Fruit fly (Drosophila melanogaster): ENCODE data around the gene grk.

Gene grk

DNA sequence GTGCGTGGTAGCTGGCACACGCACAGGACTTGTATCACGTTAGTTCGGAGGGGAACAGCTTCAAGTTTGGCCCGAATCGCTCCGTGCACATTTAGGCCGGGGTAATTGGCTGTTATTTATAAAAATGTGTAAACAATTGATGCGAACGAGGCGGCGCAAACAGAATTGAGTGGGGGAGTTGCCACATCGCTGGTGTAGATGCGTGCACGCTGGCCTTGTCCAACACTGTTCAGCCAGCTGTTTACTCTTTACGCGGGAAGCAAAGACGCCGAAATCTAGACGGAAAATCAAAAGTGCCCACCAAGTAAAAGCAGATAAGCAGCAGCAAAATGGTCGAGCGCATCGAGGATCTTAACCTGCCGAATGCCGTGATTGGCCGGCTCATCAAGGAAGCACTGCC lies 3.8 kb upstream of the grk start, which contains the start of the genes D12 and Chrac-14 (continued):
- TF ChIP-seq nerfin-1 (tag; optimal IDR thresholded peaks at IDR 0.05) (no peak), Lpt (GFP tag; optimal IDR thresholded peaks at IDR 0.05) (no peak), so (GFP tag; IDR thresholded peaks at IDR 0.05) (no peak), Bgb (GFP tag; IDR thresholded peaks at IDR 0.05; ENCODE audit: partially characterized antibody) (peak; percentile 9; the same call in 1 of the 2 replicates), h (optimal IDR thresholded peaks at IDR 0.05) (no peak), CG8290 (GFP tag; optimal IDR thresholded peaks at IDR 0.05) (no peak), CG8290 (tag; optimal IDR thresholded peaks at IDR 0.05) (no peak), CG4730 (GFP tag; IDR thresholded peaks at IDR 0.05) (no peak), ci (GFP tag; IDR thresholded peaks at IDR 0.05) (peak; percentile 64; the same call in 1 of the 3 replicates), lmd (GFP tag; IDR thresholded peaks at IDR 0.05) (no peak; the same call in 1 of the 2 replicates), CG7963 (GFP tag; IDR thresholded peaks at IDR 0.05; ENCODE audit: partially characterized antibody) (no peak), CG3163 (GFP tag; optimal IDR thresholded peaks at IDR 0.05) (no peak), zfh1 (GFP tag; IDR thresholded peaks at IDR 0.05) (peak; percentile 42; the same call in 1 of the 3 replicates), HHEX (GFP tag; optimal IDR thresholded peaks at IDR 0.05) (no peak), CG4328 (GFP tag; optimal IDR thresholded peaks at IDR 0.05) (no peak), Doc3 (GFP tag; IDR thresholded peaks at IDR 0.05; ENCODE audit: partially characterized antibody) (no peak), Rx (GFP tag; IDR thresholded peaks at IDR 0.05) (0 out of 2 replicates have a peak, but pooled peaks have one; percentile 2), en (GFP tag; optimal IDR thresholded peaks at IDR 0.05) (no peak), Hsf (GFP tag; optimal IDR thresholded peaks at IDR 0.05) (no peak), Ada2b (GFP tag; IDR thresholded peaks at IDR 0.05) (no peak), lilli (GFP tag; optimal IDR thresholded peaks at IDR 0.05) (peak; percentile 13), CG18262 (tag; optimal IDR thresholded peaks at IDR 0.05) (no peak), wek (GFP tag; optimal IDR thresholded peaks at IDR 0.05) (no peak), CG8388 (GFP tag; optimal IDR thresholded peaks at IDR 0.05) (no peak), CG43689 (GFP tag; IDR thresholded peaks at IDR 0.05) (no peak), CG11695 (GFP tag; IDR thresholded peaks at IDR 0.05) (no peak), Blimp-1 (GFP tag; optimal IDR thresholded peaks at IDR 0.05) (no peak), luna (GFP tag; optimal IDR thresholded peaks at IDR 0.05) (peak; percentile 11), Lim3 (GFP tag; IDR thresholded peaks at IDR 0.05) (no peak), ash1 (GFP tag; optimal IDR thresholded peaks at IDR 0.05) (no peak), CG31441 (GFP tag; IDR thresholded peaks at IDR 0.05) (no peak), NC2β (GFP tag; optimal IDR thresholded peaks at IDR 0.05) (peak; percentile 11), Mad (GFP tag; optimal IDR thresholded peaks at IDR 0.05) (no peak), dpn (GFP tag; optimal IDR thresholded peaks at IDR 0.05) (peak in 1 of 2 experiments; percentile 5), danr (GFP tag; IDR thresholded peaks at IDR 0.05) (no peak), ranshi (GFP tag; IDR thresholded peaks at IDR 0.05) (no peak), gt (GFP tag; IDR thresholded peaks at IDR 0.05) (no peak), CG11696 (GFP tag; IDR thresholded peaks at IDR 0.05) (no peak), CG11085 (GFP tag; IDR thresholded peaks at IDR 0.05) (no peak), CG12071 (GFP tag; optimal IDR thresholded peaks at IDR 0.05) (no peak), Side (GFP tag; optimal IDR thresholded peaks at IDR 0.05) (no peak), CG2120 (GFP tag; optimal IDR thresholded peaks at IDR 0.05) (no peak), al (GFP tag; IDR thresholded peaks at IDR 0.05) (no peak), ind (GFP tag; optimal IDR thresholded peaks at IDR 0.05) (peak; percentile 25), CG12155 (GFP tag; optimal IDR thresholded peaks at IDR 0.05) (peak; percentile 21), CG10654 (GFP tag; optimal IDR thresholded peaks at IDR 0.05) (no peak), Xrp1 (GFP tag; IDR thresholded peaks at IDR 0.05) (peak; percentile 12; the same call in 1 of the 2 replicates), Ptx1 (GFP tag; IDR thresholded peaks at IDR 0.05) (no peak), CG7928 (GFP tag; optimal IDR thresholded peaks at IDR 0.05) (no peak), Fer1 (GFP tag; optimal IDR thresholded peaks at IDR 0.05) (no peak), D19B (GFP tag; optimal IDR thresholded peaks at IDR 0.05) (no peak), NfI (GFP tag; optimal IDR thresholded peaks at IDR 0.05) (no peak), Dbx (GFP tag; IDR thresholded peaks at IDR 0.05) (no peak; the same call in 2 of the 3 replicates), CG32767 (GFP tag; IDR thresholded peaks at IDR 0.05) (no peak)

All from whole organism, embryonic.